Worm (Caenorhabditis elegans): ENCODE data around the gene fip-7.

The fip-7 gene

ce11 chrIV:16627676-16628075 is 1.7 kb downstream of the fip-7 start, which contains the start of gene fipr-28:
fipr-28 (plus strand) TSS chrIV:16627976.
- TF ChIP-seq lin-32 (GFP tag; optimal IDR thresholded peaks at IDR 0.05) (no peak), M03D4.4 (tag; optimal IDR thresholded peaks at IDR 0.05) (no peak), sptf-1 (tag; optimal IDR thresholded peaks at IDR 0.05) (no peak), ceh-43 (GFP tag; optimal IDR thresholded peaks at IDR 0.05) (no peak), unc-39 (tag; optimal IDR thresholded peaks at IDR 0.05) (no peak), drap-1 (GFP tag; optimal IDR thresholded peaks at IDR 0.05) (no peak), ztf-11 (tag; optimal IDR thresholded peaks at IDR 0.05) (no peak), elt-3 (tag; optimal IDR thresholded peaks at IDR 0.05) (no peak), hlh-1 (tag; optimal IDR thresholded peaks at IDR 0.05) (no peak), bed-3 (GFP tag; optimal IDR thresholded peaks at IDR 0.05) (no peak), zip-8 (tag; optimal IDR thresholded peaks at IDR 0.05) (no peak), ham-2 (GFP tag; optimal IDR thresholded peaks at IDR 0.05) (no peak)

ce11 chrIV:16629090-16629489 is 3.1 kb downstream of the fip-7 start, which contains the start of gene Y51H4A.936:
Y51H4A.936 (plus strand) TSS chrIV:16629390.
- TF ChIP-seq ham-2 (GFP tag; optimal IDR thresholded peaks at IDR 0.05): no peak
- TF ChIP-seq M03D4.4 (tag; optimal IDR thresholded peaks at IDR 0.05): no peak
- no peak for TF ChIP-seq drap-1 (GFP tag; optimal IDR thresholded peaks at IDR 0.05)
- no peak for TF ChIP-seq unc-62 (GFP tag; optimal IDR thresholded peaks at IDR 0.05)
- no peak for TF ChIP-seq ceh-39 (tag; optimal IDR thresholded peaks at IDR 0.05)
- TF ChIP-seq bed-3 (GFP tag; optimal IDR thresholded peaks at IDR 0.05): no peak
- TF ChIP-seq tbx-8 (GFP tag; optimal IDR thresholded peaks at IDR 0.05): no peak
- no peak for TF ChIP-seq lin-32 (GFP tag; optimal IDR thresholded peaks at IDR 0.05)
- TF ChIP-seq flh-1 (GFP tag; optimal IDR thresholded peaks at IDR 0.05): no peak
- no peak for TF ChIP-seq mls-2 (tag; optimal IDR thresholded peaks at IDR 0.05)
- TF ChIP-seq zip-8 (tag; optimal IDR thresholded peaks at IDR 0.05): no peak
- no peak for TF ChIP-seq unc-120 (tag; optimal IDR thresholded peaks at IDR 0.05; ENCODE audit: poor library complexity, severe bottlenecking)
- no peak for TF ChIP-seq nhr-2 (tag; optimal IDR thresholded peaks at IDR 0.05)
- TF ChIP-seq nhr-28 (tag; optimal IDR thresholded peaks at IDR 0.05): no peak
- no peak for TF ChIP-seq snpc-4 (tag; optimal IDR thresholded peaks at IDR 0.05)
- TF ChIP-seq nhr-237 (tag; optimal IDR thresholded peaks at IDR 0.05): no peak
- TF ChIP-seq lsy-2 (tag; optimal IDR thresholded peaks at IDR 0.05): no peak

ce11 chrIV:16629815-16630214 is 3.8 kb downstream of the fip-7 start:
- TF ChIP-seq M03D4.4 (tag; optimal IDR thresholded peaks at IDR 0.05): no peak
- no peak for TF ChIP-seq nhr-76 (tag; optimal IDR thresholded peaks at IDR 0.05)
- no peak for TF ChIP-seq ceh-39 (tag; optimal IDR thresholded peaks at IDR 0.05)
- no peak for TF ChIP-seq ham-2 (GFP tag; optimal IDR thresholded peaks at IDR 0.05)
- no peak for TF ChIP-seq ceh-43 (GFP tag; optimal IDR thresholded peaks at IDR 0.05)
- TF ChIP-seq drap-1 (GFP tag; optimal IDR thresholded peaks at IDR 0.05): no peak
- TF ChIP-seq hlh-1 (tag; optimal IDR thresholded peaks at IDR 0.05): no peak
- TF ChIP-seq lsy-2 (tag; optimal IDR thresholded peaks at IDR 0.05): no peak
- TF ChIP-seq zip-8 (tag; optimal IDR thresholded peaks at IDR 0.05): no peak
- no peak for TF ChIP-seq ztf-11 (tag; optimal IDR thresholded peaks at IDR 0.05)
- no peak for TF ChIP-seq cnd-1 (tag; optimal IDR thresholded peaks at IDR 0.05)
- no peak for TF ChIP-seq unc-39 (tag; optimal IDR thresholded peaks at IDR 0.05)
- no peak for TF ChIP-seq ces-1 (GFP tag; optimal IDR thresholded peaks at IDR 0.05)

- no peak for TF ChIP-seq elt-3 (tag; optimal IDR thresholded peaks at IDR 0.05)
- no peak for TF ChIP-seq bed-3 (GFP tag; optimal IDR thresholded peaks at IDR 0.05)
- no peak for TF ChIP-seq lsy-2 (tag; optimal IDR thresholded peaks at IDR 0.05)
- no peak for TF ChIP-seq unc-39 (tag; optimal IDR thresholded peaks at IDR 0.05)
- TF ChIP-seq cnd-1 (tag; optimal IDR thresholded peaks at IDR 0.05): no peak
- TF ChIP-seq pha-4 (tag; optimal IDR thresholded peaks at IDR 0.05): no peak
These were observed 4.6 kb downstream of the fip-7 start, which contains the start of gene fipr-27 for ce11 chrIV:16630622-16631021. fipr-27 (plus strand) TSS chrIV:16630922.

ce11 chrIV:16643782-16644181 is 17.8 kb downstream of the fip-7 start:
- TF ChIP-seq nhr-76 (tag; optimal IDR thresholded peaks at IDR 0.05) (no peak), lin-13 (tag; optimal IDR thresholded peaks at IDR 0.05) (no peak), mls-2 (tag; optimal IDR thresholded peaks at IDR 0.05) (no peak), ceh-39 (tag; optimal IDR thresholded peaks at IDR 0.05) (no peak), nhr-28 (tag; optimal IDR thresholded peaks at IDR 0.05) (no peak)

ce11 chrIV:16645492-16646191 is 19.6 kb downstream of the fip-7 start:
- TF ChIP-seq lin-32 (GFP tag; optimal IDR thresholded peaks at IDR 0.05) (no peak), tbx-8 (GFP tag; optimal IDR thresholded peaks at IDR 0.05) (no peak), nhr-12 (tag; optimal IDR thresholded peaks at IDR 0.05) (no peak), sptf-1 (tag; optimal IDR thresholded peaks at IDR 0.05) (no peak), bed-3 (GFP tag; optimal IDR thresholded peaks at IDR 0.05) (no peak), ceh-83 (GFP tag; optimal IDR thresholded peaks at IDR 0.05) (no peak), nhr-237 (tag; optimal IDR thresholded peaks at IDR 0.05) (no peak)

All from whole organism, mixed stage, embryonic.